Worm (Caenorhabditis elegans) whole organism, L3 larva: ENCODE measurements around the gene K08H2.5.
A peak's percentile ranks its signal among the peaks of the same experiment; 100 is the strongest.

Source experiments
- aly-2 ChIP-seq: fragments of 150-350 bp; optimal IDR thresholded peaks from 2 replicates; lab custom pipeline; 2014; ENCODE audit warnings: missing biosample characterization, missing genetic modification characterization
- ceh-82 ChIP-seq: fragments of 150-350 bp; optimal IDR thresholded peaks from 2 replicates; lab custom pipeline; 2014; ENCODE audit warnings: missing biosample characterization, missing genetic modification characterization
- elt-3 ChIP-seq, 3 experiments: fragments of 150-350 bp in 1 of 3; sonication (generic microtip) in 2 of 3; optimal IDR thresholded peaks; 2 replicates in 2 of 3; 4 replicates in 1 of 3; lab custom pipeline; 2014 to 2017; ENCODE audit warnings: missing biosample characterization in 3 of 3, missing genetic modification characterization in 3 of 3
- fkh-10 ChIP-seq: sonication (generic microtip); optimal IDR thresholded peaks from 2 replicates; lab custom pipeline; 2017; ENCODE audit warnings: missing biosample characterization, missing genetic modification reagents, missing genetic modification characterization
- mdl-1 ChIP-seq: fragments of 150-350 bp; optimal IDR thresholded peaks from 2 replicates; lab custom pipeline; 2014; ENCODE audit warnings: missing biosample characterization, missing genetic modification characterization
- nhr-11 ChIP-seq: fragments of 150-350 bp; optimal IDR thresholded peaks from 2 replicates; lab custom pipeline; 2014; ENCODE audit warnings: missing biosample characterization, missing genetic modification characterization
- nhr-12 ChIP-seq: fragments of 150-350 bp; optimal IDR thresholded peaks from 2 replicates; lab custom pipeline; 2014; ENCODE audit warnings: missing biosample characterization, missing genetic modification characterization
- nhr-77 ChIP-seq: fragments of 150-350 bp; optimal IDR thresholded peaks from 2 replicates; lab custom pipeline; 2014; ENCODE audit warnings: missing biosample characterization, missing genetic modification characterization
- pqm-1 ChIP-seq: fragments of 150-350 bp; optimal IDR thresholded peaks from 2 replicates; lab custom pipeline; 2017; ENCODE audit warnings: missing biosample characterization, missing genetic modification characterization, inconsistent platforms
- skn-1 ChIP-seq: fragments of 150-350 bp; optimal IDR thresholded peaks from 2 replicates; lab custom pipeline; 2014; ENCODE audit warnings: missing biosample characterization, missing genetic modification characterization
- ztf-11 ChIP-seq: fragments of 150-350 bp; optimal IDR thresholded peaks from 2 replicates; lab custom pipeline; 2014; ENCODE audit warnings: missing biosample characterization, missing genetic modification characterization

DNA sequence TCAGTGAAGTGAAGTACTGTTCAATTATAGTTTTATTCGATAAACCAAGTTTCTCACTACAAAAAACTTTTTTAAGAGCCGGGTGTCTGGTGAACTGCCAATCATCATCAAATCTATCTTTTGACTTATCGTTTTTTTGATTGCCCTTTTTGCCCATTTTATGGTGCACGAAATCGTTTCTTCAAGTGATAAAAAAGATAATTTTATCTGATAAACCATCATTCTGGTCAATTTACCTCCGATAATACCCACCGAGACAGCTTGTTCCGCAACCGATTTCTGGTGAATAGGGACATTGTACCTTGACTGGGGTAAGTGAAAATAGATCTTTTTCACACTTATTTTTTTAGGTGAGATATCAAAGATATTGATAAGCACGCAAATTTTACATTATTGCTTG lies 15.4 kb upstream of the K08H2.5 start, which contains the start of gene K08H2.10:
- no peak for TF ChIP-seq nhr-12 (tag; lab: Kevin White, UChicago)
- no peak for TF ChIP-seq fkh-10 (GFP tag; lab: Kevin White, UChicago)
- TF ChIP-seq aly-2 (tag; lab: Kevin White, UChicago), result no peak
- TF ChIP-seq elt-3 (tag; optimal IDR thresholded peaks at IDR 0.05; lab: Kevin White, UChicago), result no peak
- no peak for TF ChIP-seq ztf-11
- TF ChIP-seq pqm-1, result peak; percentile 45
- no peak for TF ChIP-seq nhr-11
- TF ChIP-seq nhr-77 (tag; lab: Kevin White, UChicago), result no peak
- TF ChIP-seq mdl-1 (tag; lab: Kevin White, UChicago), result no peak
- TF ChIP-seq ceh-82, result no peak
- TF ChIP-seq skn-1, result no peak
